Worm (Caenorhabditis elegans) whole organism, L3 larva: ENCODE results near the gene fkh-7.

ENCODE experiments used
- R02D3.7 ChIP-seq: fragments of 150-350 bp; optimal IDR thresholded peaks from 2 replicates; lab custom pipeline; 2014; ENCODE audit warnings: missing biosample characterization, missing genetic modification characterization
- ceh-28 ChIP-seq: fragments of 150-350 bp; optimal IDR thresholded peaks from 2 replicates; lab custom pipeline; 2014; ENCODE audit warnings: missing biosample characterization, missing genetic modification reagents, missing genetic modification characterization
- daf-12 ChIP-seq: fragments of 150-350 bp; optimal IDR thresholded peaks from 2 replicates; lab custom pipeline; 2014; ENCODE audit warnings: missing biosample characterization, missing genetic modification reagents, missing genetic modification characterization
- elt-1 ChIP-seq: fragments of 150-350 bp; optimal IDR thresholded peaks from 2 replicates; lab custom pipeline; 2014; ENCODE audit warnings: missing biosample characterization, missing genetic modification characterization
- fos-1 ChIP-seq: fragments of 150-350 bp; optimal IDR thresholded peaks from 2 replicates; lab custom pipeline; 2014; ENCODE audit warnings: missing biosample characterization, missing genetic modification characterization
- lin-39 ChIP-seq: fragments of 150-350 bp; optimal IDR thresholded peaks from 2 replicates; lab custom pipeline; 2018; ENCODE audit warnings: missing biosample characterization, missing genetic modification reagents, missing genetic modification characterization
- mdl-1 ChIP-seq: fragments of 150-350 bp; optimal IDR thresholded peaks from 2 replicates; lab custom pipeline; 2014; ENCODE audit warnings: missing biosample characterization, missing genetic modification characterization
- nfya-1 ChIP-seq: sonication (generic microtip); optimal IDR thresholded peaks from 2 replicates; lab custom pipeline; 2017; ENCODE audit warnings: missing genetic modification characterization, mild to moderate bottlenecking, missing compliant biosample characterization, antibody characterized with exemption, moderate library complexity; ENCODE audit not compliant: insufficient read depth
- nhr-11 ChIP-seq: fragments of 150-350 bp; optimal IDR thresholded peaks from 2 replicates; lab custom pipeline; 2014; ENCODE audit warnings: missing biosample characterization, missing genetic modification characterization
- nhr-237 ChIP-seq: fragments of 150-350 bp; optimal IDR thresholded peaks from 2 replicates; lab custom pipeline; 2014; ENCODE audit warnings: missing biosample characterization, missing genetic modification characterization
- nhr-28 ChIP-seq: fragments of 150-350 bp; optimal IDR thresholded peaks from 2 replicates; lab custom pipeline; 2014; ENCODE audit warnings: missing biosample characterization, missing genetic modification characterization
- nhr-76 ChIP-seq: fragments of 150-350 bp; sonication (generic microtip); optimal IDR thresholded peaks from 5 replicates; lab custom pipeline; 2014; ENCODE audit warnings: missing biosample characterization, missing genetic modification characterization
- pha-4 ChIP-seq: fragments of 150-350 bp; optimal IDR thresholded peaks from 2 replicates; lab custom pipeline; 2014; ENCODE audit warnings: missing biosample characterization, missing genetic modification reagents, missing genetic modification characterization
- unc-62 ChIP-seq: fragments of 150-350 bp; sonication (generic microtip); optimal IDR thresholded peaks from 4 replicates; lab custom pipeline; 2014; ENCODE audit warnings: missing biosample characterization, missing genetic modification reagents, missing genetic modification characterization

- TF ChIP-seq nhr-11, result no peak
- no peak for TF ChIP-seq elt-1 (tag; lab: Kevin White, UChicago)
- TF ChIP-seq pha-4, result no peak
- no peak for TF ChIP-seq daf-12 (tag; lab: Kevin White, UChicago)
- TF ChIP-seq mdl-1 (tag; lab: Kevin White, UChicago), result no peak
- TF ChIP-seq nhr-28, result no peak
- no peak for TF ChIP-seq R02D3.7 (tag; lab: Kevin White, UChicago)
- no peak for TF ChIP-seq fos-1 (tag; lab: Kevin White, UChicago)
- TF ChIP-seq ceh-28, result no peak
- no peak for TF ChIP-seq nfya-1 (tag; lab: Kevin White, UChicago)
- TF ChIP-seq nhr-76, result no peak
- no peak for TF ChIP-seq nhr-237 (tag; lab: Kevin White, UChicago)
- TF ChIP-seq unc-62, result no peak
- no peak for TF ChIP-seq lin-39 (tag; lab: Kevin White, UChicago)
Measured at ce11 chrIV:5564293-5564692, 20.2 kb upstream of the fkh-7 start.
